Worm (Caenorhabditis elegans): ENCODE measurements around the gene F43G6.7.

ce11 chrII:11830601-11831000, 20.0 kb downstream of the F43G6.7 start:
- TF ChIP-seq snpc-4 (tag; optimal IDR thresholded peaks at IDR 0.05) (peak; percentile 33), nhr-11 (tag; optimal IDR thresholded peaks at IDR 0.05) (no peak), elt-3 (tag; optimal IDR thresholded peaks at IDR 0.05) (no peak), tbx-2 (tag; optimal IDR thresholded peaks at IDR 0.05) (no peak), nhr-28 (tag; optimal IDR thresholded peaks at IDR 0.05) (no peak), fkh-10 (GFP tag; optimal IDR thresholded peaks at IDR 0.05) (no peak)

Data from whole organism, L3 larva.